Worm (Caenorhabditis elegans) whole organism, young adult: ENCODE measurements around the gene str-6.

Experiments used
- ama-1 ChIP-seq, 3 experiments: fragments of 150-350 bp in 1 of 3; sonication (generic microtip) in 2 of 3; optimal IDR thresholded peaks; 2 replicates each; lab custom pipeline; 2014 to 2018; ENCODE audit warnings: missing biosample characterization in 2 of 3, missing genetic modification characterization in 2 of 3, missing genetic modification reagents in 2 of 3
- bed-2 ChIP-seq: fragments of 200-800 bp; sonication (Bioruptor generic); IDR thresholded peaks from 2 replicates; pipeline ENCODE4 v1.3.6; 2022; ENCODE audit warnings: missing genetic modification reagents, missing genetic modification characterization, missing compliant biosample characterization
- cebp-1 ChIP-seq, 2 experiments: fragments of 200-800 bp in 1 of 2; sonication (Bioruptor generic) in 1 of 2; sonication (generic microtip) in 1 of 2; IDR thresholded peaks in 1 of 2; optimal IDR thresholded peaks in 1 of 2; 2 replicates each; pipeline versions ENCODE4 v1.3.6 to Lab custom; 2017 to 2022; ENCODE audit warnings: missing compliant biosample characterization in 2 of 2, missing genetic modification characterization in 2 of 2, mild to moderate bottlenecking in 1 of 2, missing genetic modification reagents in 1 of 2, moderate library complexity in 1 of 2
- fkh-3 ChIP-seq: sonication (generic microtip); optimal IDR thresholded peaks from 2 replicates; lab custom pipeline; 2016; ENCODE audit warnings: mild to moderate bottlenecking, missing genetic modification characterization, missing compliant biosample characterization
- him-1 ChIP-seq: sonication (generic microtip); optimal IDR thresholded peaks from 2 replicates; lab custom pipeline; 2016; ENCODE audit warnings: missing genotype, missing genetic modification reagents, missing genetic modification characterization, missing compliant biosample characterization
- hmg-20 ChIP-seq: fragments of 200-800 bp; sonication (Bioruptor generic); IDR thresholded peaks from 2 replicates; pipeline ENCODE4 v1.3.6; 2022; ENCODE audit warnings: missing genetic modification reagents, missing genetic modification characterization, missing compliant biosample characterization
- lin-35 ChIP-seq, 3 experiments: fragments of 150-350 bp in 2 of 3; sonication (generic microtip) in 1 of 3; optimal IDR thresholded peaks; 2 replicates each; lab custom pipeline; 2014 to 2018; ENCODE audit warnings: missing biosample characterization in 3 of 3, missing genetic modification characterization in 3 of 3, missing genetic modification reagents in 3 of 3
- mel-28 ChIP-seq: sonication (generic microtip); optimal IDR thresholded peaks from 2 replicates; lab custom pipeline; 2016; ENCODE audit warnings: borderline replicate concordance, mild to moderate bottlenecking, missing genetic modification characterization, missing compliant biosample characterization
- sptf-2 ChIP-seq: fragments of 200-800 bp; sonication (Bioruptor generic); optimal IDR thresholded peaks from 2 replicates; lab custom pipeline; 2018; ENCODE audit warnings: mild to moderate bottlenecking, missing genetic modification characterization, missing compliant biosample characterization
- unc-62 ChIP-seq: fragments of 150-350 bp; optimal IDR thresholded peaks from 2 replicates; lab custom pipeline; 2014; ENCODE audit warnings: missing biosample characterization, missing genetic modification reagents, missing genetic modification characterization
- ztf-26 ChIP-seq: sonication (generic microtip); optimal IDR thresholded peaks from 2 replicates; lab custom pipeline; 2017; ENCODE audit warnings: missing genetic modification characterization, missing compliant biosample characterization

- TF ChIP-seq ama-1 (optimal IDR thresholded peaks at IDR 0.05; lab: Kevin White, UChicago) (no peak), ama-1 (GFP tag; optimal IDR thresholded peaks at IDR 0.05; lab: Kevin White, UChicago) (no peak), lin-35 (GFP tag; optimal IDR thresholded peaks at IDR 0.05; lab: Kevin White, UChicago) (no peak), cebp-1 (GFP tag; IDR thresholded peaks at IDR 0.05; lab: Robert Waterston, UW) (no peak), cebp-1 (tag; optimal IDR thresholded peaks at IDR 0.05; lab: Kevin White, UChicago) (no peak), mel-28 (tag; lab: Kevin White, UChicago) (no peak), bed-2 (GFP tag; lab: Robert Waterston, UW) (no peak), fkh-3 (tag; lab: Kevin White, UChicago) (no peak), him-1 (no peak), ztf-26 (tag; lab: Kevin White, UChicago) (no peak), hmg-20 (GFP tag; lab: Robert Waterston, UW) (no peak), sptf-2 (GFP tag; lab: Kevin White, UChicago) (no peak), unc-62 (GFP tag; lab: Kevin White, UChicago) (no peak)
Observed at ce11 chrV:15719570-15719969, 30.5 kb downstream of the str-6 start, which contains the start of gene Y6E2A.7.
